Worm (Caenorhabditis elegans) whole organism, L4 larva: Measurements from ENCODE around the gene rpt-1.
A peak's percentile ranks its signal among the peaks of the same experiment; 100 is the strongest.

Experiments used
- D1046.2 ChIP-seq: fragments of 200-800 bp; sonication (Bioruptor generic); IDR thresholded peaks from 2 replicates; pipeline ENCODE4 v1.3.6; 2022; ENCODE audit warnings: missing genetic modification characterization, missing compliant biosample characterization
- F10B5.3 ChIP-seq: sonication (generic microtip); optimal IDR thresholded peaks from 2 replicates; lab custom pipeline; 2016; ENCODE audit warnings: mild to moderate bottlenecking, missing genetic modification characterization, missing compliant biosample characterization
- F37D6.2 ChIP-seq: sonication (generic microtip); optimal IDR thresholded peaks from 2 replicates; lab custom pipeline; 2016; ENCODE audit warnings: mild to moderate bottlenecking, missing genetic modification characterization, missing compliant biosample characterization
- F49E8.2 ChIP-seq: sonication (generic microtip); optimal IDR thresholded peaks from 2 replicates; lab custom pipeline; 2016; ENCODE audit warnings: missing compliant biosample characterization, mild to moderate bottlenecking, missing genetic modification characterization, borderline replicate concordance
- R02D3.7 ChIP-seq: fragments of 150-350 bp; sonication (generic microtip); optimal IDR thresholded peaks from 3 replicates; lab custom pipeline; 2014; ENCODE audit warnings: missing biosample characterization, missing genetic modification characterization
- Y5F2A.4 ChIP-seq: fragments of 200-800 bp; sonication (Bioruptor generic); optimal IDR thresholded peaks from 2 replicates; lab custom pipeline; 2018; ENCODE audit warnings: mild to moderate bottlenecking, missing genetic modification characterization, missing compliant biosample characterization
- aha-1 ChIP-seq: fragments of 150-350 bp; peaks from one replicate; lab custom pipeline; 2014; ENCODE audit warnings: missing biosample characterization, missing genetic modification characterization
- ama-1 ChIP-seq: fragments of 150-350 bp; optimal IDR thresholded peaks from 2 replicates; lab custom pipeline; 2014; ENCODE audit warnings: inconsistent platforms, mixed read lengths
- arid-1 ChIP-seq: fragments of 200-800 bp; sonication (Bioruptor generic); conservative IDR thresholded peaks from 2 replicates; pipeline ENCODE4 v1.3.6; 2022; ENCODE audit warnings: missing genetic modification reagents, missing genetic modification characterization, missing compliant biosample characterization
- attf-4 ChIP-seq: sonication (generic microtip); optimal IDR thresholded peaks from 3 replicates; lab custom pipeline; 2017; ENCODE audit warnings: missing biosample characterization, missing genetic modification characterization
- ceh-44 ChIP-seq: fragments of 200-800 bp; sonication (Bioruptor generic); IDR thresholded peaks from 2 replicates; pipeline ENCODE4 v1.3.6; 2022; ENCODE audit warnings: missing genetic modification reagents, missing genetic modification characterization, missing compliant biosample characterization
- ces-1 ChIP-seq: fragments of 150-350 bp; sonication (generic microtip); optimal IDR thresholded peaks from 4 replicates; lab custom pipeline; 2014; ENCODE audit warnings: missing biosample characterization, missing genetic modification reagents, missing genetic modification characterization
- cey-2 ChIP-seq: sonication (generic microtip); optimal IDR thresholded peaks from 3 replicates; lab custom pipeline; 2017; ENCODE audit warnings: missing genetic modification characterization, mild to moderate bottlenecking, missing compliant biosample characterization, antibody characterized with exemption, borderline replicate concordance; ENCODE audit not compliant: insufficient read depth
- daf-12 ChIP-seq: fragments of 150-350 bp; optimal IDR thresholded peaks from 2 replicates; lab custom pipeline; 2014; ENCODE audit warnings: missing biosample characterization, missing genetic modification reagents, missing genetic modification characterization
- daf-8 ChIP-seq: fragments of 200-800 bp; sonication (Bioruptor generic); IDR thresholded peaks from 2 replicates; pipeline ENCODE4 v1.3.6; 2022; ENCODE audit warnings: missing genetic modification characterization, missing compliant biosample characterization
- dmd-8 ChIP-seq: fragments of 200-800 bp; sonication (Bioruptor generic); IDR thresholded peaks from 2 replicates; pipeline ENCODE4 v1.3.6; 2022; ENCODE audit warnings: missing genetic modification characterization, missing compliant biosample characterization
- dpl-1 ChIP-seq: fragments of 150-350 bp; optimal IDR thresholded peaks from 2 replicates; lab custom pipeline; 2014; ENCODE audit warnings: missing biosample characterization, missing genetic modification reagents, missing genetic modification characterization
- egl-43 ChIP-seq: fragments of 200-800 bp; sonication (Bioruptor generic); IDR thresholded peaks from 2 replicates; pipeline ENCODE4 v1.3.6; 2022; ENCODE audit warnings: missing genetic modification reagents, missing genetic modification characterization, missing compliant biosample characterization
- hlh-11 ChIP-seq: fragments of 200-800 bp; sonication (Bioruptor generic); optimal IDR thresholded peaks from 2 replicates; lab custom pipeline; 2018; ENCODE audit warnings: mild to moderate bottlenecking, missing genetic modification characterization, missing compliant biosample characterization
- hlh-30 ChIP-seq: sonication (generic microtip); optimal IDR thresholded peaks from 2 replicates; lab custom pipeline; 2017; ENCODE audit warnings: antibody characterized with exemption, mild to moderate bottlenecking, missing genetic modification characterization, missing compliant biosample characterization; ENCODE audit not compliant: insufficient read depth
- lim-7 ChIP-seq: fragments of 200-800 bp; sonication (Bioruptor generic); IDR thresholded peaks from 2 replicates; pipeline ENCODE4 v1.3.6; 2022; ENCODE audit warnings: missing genetic modification characterization, missing compliant biosample characterization
- lin-1 ChIP-seq: fragments of 200-800 bp; sonication (Bioruptor generic); IDR thresholded peaks from 2 replicates; pipeline ENCODE4 v1.3.6; 2022; ENCODE audit warnings: missing genetic modification reagents, missing genetic modification characterization, missing compliant biosample characterization
- lin-15B ChIP-seq: fragments of 150-350 bp; sonication (generic microtip); optimal IDR thresholded peaks from 3 replicates; lab custom pipeline; 2014; ENCODE audit warnings: missing biosample characterization, missing genetic modification characterization
- lin-38 ChIP-seq: fragments of 200-800 bp; sonication (Bioruptor generic); IDR thresholded peaks from 2 replicates; pipeline ENCODE4 v1.3.6; 2022; ENCODE audit warnings: missing genetic modification reagents, missing genetic modification characterization, missing compliant biosample characterization
- lir-3 ChIP-seq: sonication (generic microtip); optimal IDR thresholded peaks from 2 replicates; lab custom pipeline; 2016; ENCODE audit warnings: mild to moderate bottlenecking, missing genetic modification characterization, missing compliant biosample characterization
- madf-5 ChIP-seq, 2 experiments: fragments of 200-800 bp; sonication (Bioruptor generic); IDR thresholded peaks; 2 replicates each; pipeline ENCODE4 v1.3.6; 2022; ENCODE audit warnings: missing compliant biosample characterization in 2 of 2, missing genetic modification characterization in 2 of 2
- madf-9 ChIP-seq: fragments of 200-800 bp; sonication (Bioruptor generic); conservative IDR thresholded peaks from 2 replicates; pipeline ENCODE4 v1.3.6; 2022; ENCODE audit warnings: missing genetic modification reagents, missing genetic modification characterization, missing compliant biosample characterization
- mdl-1 ChIP-seq, 2 experiments: fragments of 150-350 bp in 1 of 2; sonication (generic microtip) in 1 of 2; optimal IDR thresholded peaks; 2 replicates each; lab custom pipeline; 2014 to 2017; ENCODE audit warnings: missing biosample characterization in 2 of 2, missing genetic modification characterization in 2 of 2
- mxl-3 ChIP-seq: fragments of 200-800 bp; sonication (Bioruptor generic); optimal IDR thresholded peaks from 2 replicates; lab custom pipeline; 2018; ENCODE audit warnings: mild to moderate bottlenecking, missing genetic modification characterization, missing compliant biosample characterization
- nhr-10 ChIP-seq: fragments of 150-350 bp; optimal IDR thresholded peaks from 2 replicates; lab custom pipeline; 2014; ENCODE audit warnings: missing biosample characterization, missing genetic modification characterization
- nhr-102 ChIP-seq: sonication (generic microtip); optimal IDR thresholded peaks from 2 replicates; lab custom pipeline; 2016; ENCODE audit warnings: mild to moderate bottlenecking, missing genetic modification characterization, moderate library complexity, missing compliant biosample characterization
- nhr-11 ChIP-seq: fragments of 150-350 bp; optimal IDR thresholded peaks from 2 replicates; lab custom pipeline; 2014; ENCODE audit warnings: missing biosample characterization, missing genetic modification characterization
- nhr-111 ChIP-seq: fragments of 200-800 bp; sonication (Bioruptor generic); optimal IDR thresholded peaks from 2 replicates; lab custom pipeline; 2018; ENCODE audit warnings: mild to moderate bottlenecking, missing genetic modification characterization, missing compliant biosample characterization
- nhr-25 ChIP-seq: sonication (generic microtip); optimal IDR thresholded peaks from 2 replicates; lab custom pipeline; 2017; ENCODE audit warnings: missing genetic modification characterization, mild to moderate bottlenecking, missing compliant biosample characterization, antibody characterized with exemption, moderate library complexity, borderline replicate concordance; ENCODE audit not compliant: insufficient read depth
- nhr-28 ChIP-seq: fragments of 150-350 bp; optimal IDR thresholded peaks from 2 replicates; lab custom pipeline; 2014; ENCODE audit warnings: missing biosample characterization, missing genetic modification characterization
- pqm-1 ChIP-seq: sonication (generic microtip); optimal IDR thresholded peaks from 2 replicates; lab custom pipeline; 2017; ENCODE audit warnings: missing biosample characterization, missing genetic modification characterization
- saeg-2 ChIP-seq: fragments of 200-800 bp; sonication (Bioruptor generic); IDR thresholded peaks from 2 replicates; pipeline ENCODE4 v1.3.6; 2022; ENCODE audit warnings: missing genetic modification reagents, missing genetic modification characterization, missing compliant biosample characterization
- sdz-12 ChIP-seq: fragments of 200-800 bp; sonication (Bioruptor generic); optimal IDR thresholded peaks from 2 replicates; lab custom pipeline; 2018; ENCODE audit warnings: mild to moderate bottlenecking, missing genetic modification characterization, missing compliant biosample characterization
- snpc-1.2 ChIP-seq: fragments of 200-800 bp; sonication (Bioruptor generic); IDR thresholded peaks from 2 replicates; pipeline ENCODE4 v1.3.6; 2022; ENCODE audit warnings: missing genetic modification reagents, missing genetic modification characterization, missing compliant biosample characterization
- snpc-4 ChIP-seq: fragments of 150-350 bp; optimal IDR thresholded peaks from 2 replicates; lab custom pipeline; 2014; ENCODE audit warnings: missing biosample characterization, missing genetic modification characterization
- spr-1 ChIP-seq: sonication (generic microtip); optimal IDR thresholded peaks from 2 replicates; lab custom pipeline; 2016; ENCODE audit warnings: mild to moderate bottlenecking, missing genetic modification characterization, missing compliant biosample characterization
- spr-3 ChIP-seq: fragments of 200-800 bp; sonication (Bioruptor generic); optimal IDR thresholded peaks from 2 replicates; lab custom pipeline; 2018; ENCODE audit warnings: mild to moderate bottlenecking, missing genetic modification characterization, missing compliant biosample characterization
- tag-97 ChIP-seq: fragments of 200-800 bp; sonication (Bioruptor generic); IDR thresholded peaks from 2 replicates; pipeline ENCODE4 v1.3.6; 2022; ENCODE audit warnings: missing genetic modification characterization, missing compliant biosample characterization
- tra-1 ChIP-seq: fragments of 200-800 bp; sonication (Bioruptor generic); IDR thresholded peaks from 2 replicates; pipeline ENCODE4 v1.3.6; 2022; ENCODE audit warnings: missing genetic modification reagents, missing genetic modification characterization, missing compliant biosample characterization
- unc-130 ChIP-seq: sonication (generic microtip); optimal IDR thresholded peaks from 2 replicates; lab custom pipeline; 2016; ENCODE audit warnings: missing genetic modification reagents, missing genetic modification characterization, missing compliant biosample characterization
- zag-1 ChIP-seq: fragments of 150-350 bp; optimal IDR thresholded peaks from 2 replicates; lab custom pipeline; 2014; ENCODE audit warnings: missing biosample characterization, missing genetic modification characterization
- zfp-2 ChIP-seq: sonication (generic microtip); optimal IDR thresholded peaks from 2 replicates; lab custom pipeline; 2016; ENCODE audit warnings: mild to moderate bottlenecking, missing genetic modification characterization, missing compliant biosample characterization
- zip-2 ChIP-seq: fragments of 150-350 bp; optimal IDR thresholded peaks from 2 replicates; lab custom pipeline; 2014; ENCODE audit warnings: missing biosample characterization, missing genetic modification characterization
- ztf-7 ChIP-seq: fragments of 150-350 bp; optimal IDR thresholded peaks from 2 replicates; lab custom pipeline; 2014; ENCODE audit warnings: missing biosample characterization, missing genetic modification characterization

The rpt-1 gene

ce11 chrV:11979673-11980561, 2.3 kb downstream of the rpt-1 start, which contains the start of gene snr-4 (continued):
- no peak for TF ChIP-seq attf-4
- TF ChIP-seq arid-1 (GFP tag; lab: Robert Waterston, UW), result peak; percentile 90
- TF ChIP-seq spr-1 (tag; lab: Kevin White, UChicago), result peak; percentile 78
- peak; percentile 95 for TF ChIP-seq ceh-44 (GFP tag; lab: Robert Waterston, UW)
- peak; percentile 93 for TF ChIP-seq nhr-102 (tag; lab: Kevin White, UChicago)
- TF ChIP-seq lin-15B (tag; lab: Kevin White, UChicago), result peak; percentile 21
- peak; percentile 83 for TF ChIP-seq snpc-1.2 (GFP tag; lab: Robert Waterston, UW)
- peak; percentile 88 for TF ChIP-seq F10B5.3
- TF ChIP-seq daf-12 (tag; lab: Kevin White, UChicago), result no peak
- TF ChIP-seq mxl-3, result peak; percentile 84
- TF ChIP-seq D1046.2 (GFP tag; lab: Robert Waterston, UW), result peak; percentile 56; the same call in 1 of the 2 replicates
- 0 out of 4 replicates have a peak, but pooled peaks of 1 of the 2 experiments have one; percentile 22 for TF ChIP-seq madf-5 (GFP tag; IDR thresholded peaks at IDR 0.05; lab: Robert Waterston, UW)
- TF ChIP-seq zag-1 (tag; lab: Kevin White, UChicago), result peak; percentile 50
- no peak for TF ChIP-seq nhr-10 (tag; lab: Kevin White, UChicago)
- TF ChIP-seq nhr-25 (tag; lab: Kevin White, UChicago), result peak; percentile 79
- TF ChIP-seq nhr-11, result peak; percentile 90
- TF ChIP-seq lin-1 (GFP tag; lab: Robert Waterston, UW), result peak; percentile 92
- TF ChIP-seq unc-130, result peak; percentile 92
- TF ChIP-seq tag-97 (GFP tag; lab: Robert Waterston, UW), result no peak; the same call in 1 of the 2 replicates
- peak; percentile 72 for TF ChIP-seq lim-7
- TF ChIP-seq ces-1 (GFP tag; lab: Kevin White, UChicago), result no peak
- no peak for TF ChIP-seq daf-8 (GFP tag; lab: Robert Waterston, UW)
- peak; percentile 72 for TF ChIP-seq ztf-7 (tag; lab: Kevin White, UChicago)
- peak; percentile 50 for TF ChIP-seq Y5F2A.4 (GFP tag; lab: Kevin White, UChicago)
- TF ChIP-seq F37D6.2, result peak; percentile 85
- peak; percentile 82 for TF ChIP-seq sdz-12 (GFP tag; lab: Kevin White, UChicago)
- peak; percentile 94 for TF ChIP-seq F49E8.2 (tag; lab: Kevin White, UChicago)
- peak; percentile 93 for TF ChIP-seq egl-43 (GFP tag; lab: Robert Waterston, UW)
- TF ChIP-seq snpc-4 (tag; lab: Kevin White, UChicago), result peak; percentile 97
- TF ChIP-seq R02D3.7 (tag; lab: Kevin White, UChicago), result no peak
- peak; percentile 66 for TF ChIP-seq zip-2 (tag; lab: Kevin White, UChicago)
- peak; percentile 18 for TF ChIP-seq lir-3 (tag; lab: Kevin White, UChicago)

DNA sequence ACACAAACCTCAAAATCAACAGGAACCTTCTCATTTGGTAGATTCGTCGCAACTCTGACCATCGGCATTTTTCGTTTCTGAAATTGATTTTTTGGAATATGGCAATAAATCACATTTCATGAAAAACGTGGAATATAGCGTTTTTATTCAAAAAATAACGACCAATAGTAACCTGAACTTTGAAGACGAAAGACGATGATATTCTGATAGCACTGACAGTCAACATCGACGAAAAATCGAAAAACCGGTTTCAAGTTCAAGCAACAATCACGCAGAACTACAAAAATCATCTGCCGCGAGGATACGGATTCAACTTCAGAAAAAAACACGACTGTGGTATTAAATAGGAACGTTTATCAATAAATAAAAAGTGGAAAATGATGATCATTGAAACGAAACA, 4.0 kb downstream of the rpt-1 start, which contains the start of gene mif-2:
Gene mif-2 (minus strand): TSS at position 281 of the 400 bp plus-strand sequence.
- no peak for TF ChIP-seq dpl-1
- no peak for TF ChIP-seq aha-1 (tag; lab: Kevin White, UChicago)
- 0 out of 4 replicates have a peak, but pooled peaks of 1 of the 2 experiments have one; percentile 18 for TF ChIP-seq madf-5 (GFP tag; IDR thresholded peaks at IDR 0.05; lab: Robert Waterston, UW)
- TF ChIP-seq cey-2, result no peak
- no peak for TF ChIP-seq pqm-1 (tag; lab: Kevin White, UChicago)
- TF ChIP-seq mdl-1 (tag; optimal IDR thresholded peaks at IDR 0.05; lab: Kevin White, UChicago), result peak in 1 of 2 experiments; percentile 33
- peak; percentile 4 for TF ChIP-seq hlh-30
- TF ChIP-seq lin-38 (GFP tag; lab: Robert Waterston, UW), result 0 out of 2 replicates have a peak, but pooled peaks have one; percentile 24
- no peak for TF ChIP-seq dmd-8 (GFP tag; lab: Robert Waterston, UW)
- no peak for TF ChIP-seq daf-12 (tag; lab: Kevin White, UChicago)
- TF ChIP-seq nhr-11, result no peak
- TF ChIP-seq zfp-2 (tag; lab: Kevin White, UChicago), result no peak
- TF ChIP-seq ama-1 (lab: Kevin White, UChicago), result peak; percentile 15
- no peak for TF ChIP-seq saeg-2 (GFP tag; lab: Robert Waterston, UW)
- no peak for TF ChIP-seq nhr-111 (GFP tag; lab: Kevin White, UChicago)
- TF ChIP-seq tra-1 (GFP tag; lab: Robert Waterston, UW), result no peak
- TF ChIP-seq madf-9 (GFP tag; lab: Robert Waterston, UW), result no peak
- TF ChIP-seq spr-3, result no peak
- TF ChIP-seq nhr-28 (tag; lab: Kevin White, UChicago), result peak; percentile 71
- peak; percentile 39 for TF ChIP-seq hlh-11 (tag; lab: Kevin White, UChicago)
- TF ChIP-seq, all 104 proteins: peak for 7
